Fruit fly (Drosophila melanogaster): ENCODE results near the gene CG34300.

CG34300 gene

DNA sequence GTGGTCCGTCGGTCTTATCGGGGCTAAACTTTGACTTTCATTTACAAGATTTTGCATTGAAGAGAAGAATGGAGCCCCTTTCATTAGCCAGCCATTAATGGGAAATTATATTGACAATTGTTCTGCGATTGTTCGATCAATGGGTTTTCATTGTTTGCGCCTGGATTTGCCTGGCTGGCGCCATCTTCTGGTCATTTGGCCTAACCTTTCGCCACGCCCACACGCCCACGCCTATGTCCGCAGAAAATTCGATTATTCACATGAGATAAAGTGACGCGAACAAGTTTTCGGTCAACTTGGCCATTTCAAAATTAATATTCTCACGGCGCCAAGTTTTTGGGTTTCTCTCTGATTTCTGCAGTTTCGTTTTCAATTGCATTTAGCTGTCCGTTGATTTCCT lies 11.8 kb downstream of the CG34300 start:
- TF ChIP-seq CG8478 (optimal IDR thresholded peaks at IDR 0.05): no peak
- TF ChIP-seq Dll (optimal IDR thresholded peaks at IDR 0.05): no peak
- TF ChIP-seq usp (GFP tag; optimal IDR thresholded peaks at IDR 0.05): no peak
- TF ChIP-seq EcR (GFP tag; optimal IDR thresholded peaks at IDR 0.05): no peak
- no peak for TF ChIP-seq pan (optimal IDR thresholded peaks at IDR 0.05)
- no peak for TF ChIP-seq psq (optimal IDR thresholded peaks at IDR 0.05)

DNA sequence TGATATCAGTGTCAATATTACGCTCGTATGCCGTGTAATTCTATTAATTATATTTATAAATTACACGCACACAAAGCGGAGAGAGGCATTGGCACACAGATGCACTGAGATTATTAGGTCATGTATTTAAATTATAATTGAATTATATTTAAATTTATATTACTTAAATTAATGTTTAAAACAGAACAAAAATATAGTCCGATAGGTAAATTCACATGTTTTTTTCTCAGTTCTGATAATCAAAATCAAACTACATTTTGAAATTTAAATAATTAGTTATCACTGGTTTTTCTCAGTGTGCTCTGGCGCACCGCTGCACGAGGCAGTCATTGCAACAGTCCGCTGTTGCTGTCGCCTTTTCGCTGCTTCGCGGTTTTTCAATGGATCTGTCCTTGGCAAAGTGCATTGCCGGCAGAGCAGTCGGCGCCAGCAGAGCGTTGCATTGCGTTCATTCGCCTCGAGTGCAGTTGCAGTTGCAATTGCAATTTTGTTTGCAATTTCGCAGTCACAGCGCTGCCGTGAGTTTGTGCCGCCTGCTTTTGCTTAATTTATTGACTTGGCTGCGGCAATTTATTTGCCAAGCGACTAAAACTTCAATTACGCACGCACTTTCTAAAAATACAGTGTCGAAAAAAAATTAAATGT lies 12.8 kb downstream of the CG34300 start:
- peak in 1 of 2 experiments; percentile 65 for TF ChIP-seq EcR (GFP tag; optimal IDR thresholded peaks at IDR 0.05)
- no peak for TF ChIP-seq pan (optimal IDR thresholded peaks at IDR 0.05)
- no peak for TF ChIP-seq CG8478 (optimal IDR thresholded peaks at IDR 0.05)
- TF ChIP-seq Dll (optimal IDR thresholded peaks at IDR 0.05): no peak
- TF ChIP-seq psq (optimal IDR thresholded peaks at IDR 0.05): no peak
- TF ChIP-seq usp (GFP tag; optimal IDR thresholded peaks at IDR 0.05): no peak

DNA sequence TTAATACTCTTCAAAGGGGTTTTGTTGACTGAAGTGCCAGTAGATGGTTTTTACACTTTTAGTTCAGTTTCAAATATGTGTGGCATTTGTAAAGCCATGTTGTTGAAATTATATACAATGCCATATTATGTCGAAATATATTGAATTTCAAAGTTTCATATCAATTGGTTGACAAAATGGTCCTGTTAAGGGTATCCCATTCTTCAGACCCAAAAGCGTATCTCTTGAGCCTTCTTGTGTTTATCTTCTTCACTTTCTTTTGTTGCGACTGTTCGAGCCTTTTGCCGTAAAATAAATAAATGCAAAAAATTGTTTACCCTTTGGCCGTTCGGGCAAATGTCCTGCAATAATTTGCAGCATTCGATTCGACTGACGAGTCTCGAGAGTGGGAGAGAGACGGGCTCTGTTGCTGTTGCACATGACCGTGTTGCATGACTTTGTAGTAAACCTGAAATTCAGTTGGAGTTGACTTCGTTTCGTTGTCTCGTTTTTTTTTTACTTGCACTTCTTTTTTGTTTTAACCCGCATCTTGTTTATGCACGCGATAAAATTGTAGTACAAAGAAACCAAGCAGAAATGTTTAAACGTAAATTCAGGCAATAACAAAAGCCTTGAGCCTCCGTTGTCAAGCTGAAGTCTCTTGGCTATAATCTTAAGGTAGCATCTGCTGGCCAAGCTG lies 17.2 kb downstream of the CG34300 start:
- no peak for TF ChIP-seq CG8478 (optimal IDR thresholded peaks at IDR 0.05)
- no peak for TF ChIP-seq EcR (GFP tag; optimal IDR thresholded peaks at IDR 0.05)
- no peak for TF ChIP-seq usp (GFP tag; optimal IDR thresholded peaks at IDR 0.05)
- TF ChIP-seq Dll (optimal IDR thresholded peaks at IDR 0.05): no peak
- no peak for TF ChIP-seq pan (optimal IDR thresholded peaks at IDR 0.05)
- no peak for TF ChIP-seq psq (optimal IDR thresholded peaks at IDR 0.05)

DNA sequence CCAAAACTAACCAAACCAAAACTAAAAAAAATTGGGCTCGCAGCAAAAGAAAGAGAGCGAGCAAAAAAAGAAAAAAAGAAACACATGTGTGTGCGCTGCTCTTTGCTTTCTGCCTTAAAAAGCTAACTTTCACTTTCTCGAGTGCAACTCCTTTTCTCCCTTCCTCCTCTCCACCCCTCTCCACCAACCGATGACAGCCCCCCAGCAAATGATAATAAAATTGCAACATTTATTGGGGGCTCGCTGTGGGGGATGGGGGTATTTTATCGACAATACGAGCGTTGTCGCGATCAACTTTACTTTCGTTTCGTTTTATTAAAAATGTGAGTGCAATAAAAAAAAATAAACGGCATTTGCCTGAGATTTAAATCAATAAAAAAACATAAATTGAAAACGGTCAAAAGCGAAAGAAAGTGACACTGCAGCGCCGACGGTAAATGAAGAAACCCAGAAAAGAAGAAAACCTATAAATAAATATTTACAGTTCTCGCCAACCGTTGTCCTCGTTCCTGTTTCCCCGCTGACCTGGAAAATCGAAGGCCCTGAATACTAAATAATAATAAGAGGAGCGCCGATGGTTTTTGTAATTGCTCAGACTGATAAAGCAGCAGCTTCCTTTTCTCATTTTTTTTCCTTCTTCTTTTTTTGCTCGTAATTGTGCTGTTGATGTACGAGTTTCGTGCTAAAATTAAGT lies 17.9 kb downstream of the CG34300 start:
- TF ChIP-seq psq (optimal IDR thresholded peaks at IDR 0.05) (no peak), pan (optimal IDR thresholded peaks at IDR 0.05) (no peak), EcR (GFP tag; optimal IDR thresholded peaks at IDR 0.05) (no peak), Dll (optimal IDR thresholded peaks at IDR 0.05) (no peak), CG8478 (optimal IDR thresholded peaks at IDR 0.05) (no peak), usp (GFP tag; optimal IDR thresholded peaks at IDR 0.05) (no peak)

DNA sequence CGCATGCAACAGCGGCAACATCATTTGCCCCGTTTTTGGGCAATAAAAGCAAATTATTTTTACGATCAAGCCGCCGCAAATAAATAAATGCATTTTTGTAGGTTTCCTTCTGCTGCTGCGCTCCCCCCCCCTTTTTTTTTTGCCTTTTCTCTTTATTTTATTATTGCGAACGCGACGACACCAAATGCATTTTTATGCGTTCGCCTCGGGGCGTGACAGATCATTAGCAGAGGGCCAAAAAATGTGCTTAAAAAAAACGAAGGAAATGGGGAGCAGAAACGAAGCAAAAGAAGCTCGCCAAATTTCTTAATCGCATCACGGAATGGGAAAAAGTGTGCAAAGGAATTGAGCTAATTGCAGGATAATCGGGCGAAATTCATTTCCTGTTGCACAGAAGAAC lies 19.1 kb downstream of the CG34300 start:
- TF ChIP-seq EcR (GFP tag; optimal IDR thresholded peaks at IDR 0.05) (no peak), CG8478 (optimal IDR thresholded peaks at IDR 0.05) (no peak), psq (optimal IDR thresholded peaks at IDR 0.05) (no peak), pan (optimal IDR thresholded peaks at IDR 0.05) (no peak), Dll (optimal IDR thresholded peaks at IDR 0.05) (no peak), usp (GFP tag; optimal IDR thresholded peaks at IDR 0.05) (no peak)

DNA sequence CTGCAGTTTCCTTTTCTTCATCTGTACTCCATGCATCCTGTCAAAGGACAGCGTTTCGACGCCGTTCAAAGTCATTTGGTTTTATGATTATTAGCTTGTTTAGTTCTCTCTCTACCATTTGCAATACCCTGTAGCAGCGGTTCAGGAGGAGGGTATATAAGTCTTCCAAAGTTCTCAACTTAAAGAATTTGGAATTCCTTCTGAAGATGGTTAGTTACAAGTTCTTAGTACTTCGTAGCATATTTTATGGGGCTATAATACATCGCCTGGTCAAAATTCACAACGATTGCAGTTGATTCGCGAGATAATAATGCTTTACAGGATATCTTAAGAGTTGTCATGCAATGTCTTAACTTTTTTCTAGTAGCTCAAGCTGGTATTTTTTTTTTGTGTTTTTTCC lies 20.1 kb downstream of the CG34300 start:
- no peak for TF ChIP-seq Dll (optimal IDR thresholded peaks at IDR 0.05)
- no peak for TF ChIP-seq psq (optimal IDR thresholded peaks at IDR 0.05)
- TF ChIP-seq pan (optimal IDR thresholded peaks at IDR 0.05): peak; percentile 74

DNA sequence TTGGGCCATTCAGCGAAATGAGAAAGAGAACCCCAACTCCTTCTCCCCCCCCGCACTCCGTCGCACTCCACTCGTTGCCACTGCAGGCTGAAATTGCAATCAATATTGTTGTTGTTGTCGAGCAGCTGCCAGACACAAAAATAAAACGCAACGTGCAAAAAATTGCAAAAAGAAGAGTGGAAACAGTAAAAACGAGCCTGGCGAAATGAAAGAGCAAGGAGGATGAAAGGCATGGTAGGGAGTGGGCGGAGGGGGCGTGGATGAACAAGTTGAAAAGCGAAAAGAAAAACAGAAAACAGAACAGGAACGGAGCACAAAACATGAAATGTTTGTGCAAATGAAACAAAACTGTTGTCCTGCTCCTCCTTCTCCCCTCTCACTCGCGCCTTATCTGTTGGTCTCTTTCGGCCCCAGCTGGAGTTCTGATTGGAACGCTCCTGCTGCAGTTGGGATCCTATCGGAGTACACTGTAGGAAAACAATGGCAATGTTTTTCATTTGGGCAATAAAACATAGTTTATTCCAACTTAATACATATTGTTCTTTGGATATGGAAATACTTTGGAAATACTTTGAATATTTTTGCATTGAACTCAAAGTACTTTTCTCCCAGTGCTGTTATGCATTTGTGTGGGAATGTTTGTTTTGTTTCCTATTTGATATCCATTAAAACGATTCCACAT lies 21.3 kb downstream of the CG34300 start:
- no peak for TF ChIP-seq pan (optimal IDR thresholded peaks at IDR 0.05)
- TF ChIP-seq psq (optimal IDR thresholded peaks at IDR 0.05): no peak
- TF ChIP-seq Dll (optimal IDR thresholded peaks at IDR 0.05): no peak
- TF ChIP-seq EcR (GFP tag; optimal IDR thresholded peaks at IDR 0.05): no peak
- no peak for TF ChIP-seq CG8478 (optimal IDR thresholded peaks at IDR 0.05)
- no peak for TF ChIP-seq usp (GFP tag; optimal IDR thresholded peaks at IDR 0.05)

DNA sequence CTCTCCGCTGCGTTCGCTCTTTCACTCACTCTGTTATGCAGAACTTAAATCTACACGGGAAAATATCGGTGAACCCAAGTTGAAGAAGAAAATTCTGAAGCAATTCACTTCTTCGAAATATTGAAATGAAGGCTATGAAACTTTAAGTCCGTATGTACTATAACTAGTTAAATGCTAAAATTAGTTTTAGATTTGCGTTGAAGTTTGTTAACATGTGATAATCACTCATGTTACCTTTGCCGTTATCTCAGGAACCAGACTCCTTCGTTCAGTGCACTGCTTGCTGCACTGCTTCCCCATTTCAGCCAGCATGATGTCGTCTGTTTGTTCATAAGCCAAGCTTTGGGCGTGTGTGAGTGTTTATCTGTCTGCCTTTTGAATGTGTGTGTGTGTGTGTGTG lies 21.9 kb downstream of the CG34300 start:
- no peak for TF ChIP-seq EcR (GFP tag; optimal IDR thresholded peaks at IDR 0.05)
- no peak for TF ChIP-seq CG8478 (optimal IDR thresholded peaks at IDR 0.05)
- no peak for TF ChIP-seq Dll (optimal IDR thresholded peaks at IDR 0.05)
- no peak for TF ChIP-seq psq (optimal IDR thresholded peaks at IDR 0.05)
- no peak for TF ChIP-seq usp (GFP tag; optimal IDR thresholded peaks at IDR 0.05)
- no peak for TF ChIP-seq pan (optimal IDR thresholded peaks at IDR 0.05)

DNA sequence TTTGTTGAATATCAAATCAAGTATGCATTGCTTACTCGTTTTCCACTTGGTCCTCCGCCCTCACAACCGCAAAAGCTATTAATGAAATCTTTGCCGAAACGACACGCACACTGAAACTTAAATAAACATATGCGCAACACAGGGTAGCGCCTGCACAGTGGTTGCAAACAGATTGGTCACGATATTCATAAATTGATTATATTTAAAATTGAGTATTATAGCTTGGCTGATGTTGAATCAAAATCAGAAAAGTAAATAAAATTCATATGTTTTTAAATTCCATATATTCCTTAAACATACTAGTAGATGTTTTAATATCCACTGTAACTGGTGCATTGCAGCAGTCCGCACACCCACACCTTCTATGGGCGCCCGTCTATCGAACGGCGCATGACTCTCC lies 22.5 kb downstream of the CG34300 start:
- TF ChIP-seq CG8478 (optimal IDR thresholded peaks at IDR 0.05) (no peak), usp (GFP tag; optimal IDR thresholded peaks at IDR 0.05) (no peak), EcR (GFP tag; optimal IDR thresholded peaks at IDR 0.05) (no peak), pan (optimal IDR thresholded peaks at IDR 0.05) (no peak), psq (optimal IDR thresholded peaks at IDR 0.05) (no peak), Dll (optimal IDR thresholded peaks at IDR 0.05) (no peak)

DNA sequence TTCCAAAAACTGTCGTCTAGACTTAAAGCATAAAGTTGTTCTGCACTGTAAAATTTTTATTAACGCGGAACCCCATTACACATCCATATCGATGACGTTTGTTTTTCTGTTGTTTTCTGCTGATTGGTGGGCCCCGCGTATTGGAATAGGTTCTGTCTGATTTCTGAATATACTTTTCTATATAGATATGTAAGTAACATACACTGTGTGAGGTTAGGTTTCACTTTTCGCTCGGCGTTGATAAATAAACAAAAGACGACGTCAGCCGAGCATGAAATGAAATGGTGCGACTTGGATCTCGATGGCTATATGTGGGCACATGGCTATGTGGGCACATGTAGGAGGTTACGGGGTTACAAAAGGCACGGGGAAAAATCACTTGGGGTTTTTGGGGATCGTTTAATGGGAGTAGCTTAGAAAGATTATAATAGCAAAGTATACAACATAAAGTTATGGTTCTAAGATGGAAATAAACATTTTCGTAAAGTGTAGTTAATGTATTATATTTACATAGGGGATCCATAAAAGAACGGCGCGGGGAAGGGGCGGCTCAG lies 23.3 kb downstream of the CG34300 start:
- TF ChIP-seq psq (optimal IDR thresholded peaks at IDR 0.05) (no peak), CG8478 (optimal IDR thresholded peaks at IDR 0.05) (no peak), usp (GFP tag; optimal IDR thresholded peaks at IDR 0.05) (no peak), pan (optimal IDR thresholded peaks at IDR 0.05) (no peak), EcR (GFP tag; optimal IDR thresholded peaks at IDR 0.05) (no peak), Dll (optimal IDR thresholded peaks at IDR 0.05) (no peak)

DNA sequence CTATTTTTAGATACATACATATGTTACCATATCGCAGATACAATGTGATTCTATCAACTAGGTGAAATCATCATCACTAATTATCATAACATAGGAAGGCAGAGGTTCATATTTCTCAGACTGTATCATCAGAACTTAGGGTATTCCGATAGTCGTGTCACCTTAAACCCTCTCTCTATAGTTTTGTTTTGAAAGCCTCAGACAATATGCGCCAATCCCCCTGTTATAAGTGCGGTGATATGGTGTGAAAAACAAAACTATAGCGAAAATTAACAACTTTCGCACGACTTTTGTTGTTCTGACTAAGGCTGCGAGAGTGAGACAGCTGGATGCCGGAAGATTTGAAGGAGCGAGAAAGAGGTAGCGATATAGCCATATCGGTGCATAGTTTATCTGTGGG lies 24.0 kb downstream of the CG34300 start:
- TF ChIP-seq pan (optimal IDR thresholded peaks at IDR 0.05): no peak
- no peak for TF ChIP-seq Dll (optimal IDR thresholded peaks at IDR 0.05)
- TF ChIP-seq CG8478 (optimal IDR thresholded peaks at IDR 0.05): no peak
- TF ChIP-seq EcR (GFP tag; optimal IDR thresholded peaks at IDR 0.05): no peak
- TF ChIP-seq usp (GFP tag; optimal IDR thresholded peaks at IDR 0.05): no peak
- no peak for TF ChIP-seq psq (optimal IDR thresholded peaks at IDR 0.05)
